Fruit fly (Drosophila melanogaster): ENCODE results near the gene CG33160.

- TF ChIP-seq pan (optimal IDR thresholded peaks at IDR 0.05) (no peak), EcR (GFP tag; optimal IDR thresholded peaks at IDR 0.05) (no peak)
Observed at dm6 chr3L:3192333-3192894, 13.7 kb downstream of the CG33160 start, which contains the start of gene CG14965.
